Worm (Caenorhabditis elegans) whole organism, late embryonic: ENCODE results near the gene fbxa-201.

Source experiments
- F13H6.1 ChIP-seq: sonication (generic microtip); optimal IDR thresholded peaks from 2 replicates; lab custom pipeline; 2016; ENCODE audit warnings: missing genetic modification characterization, missing compliant biosample characterization
- K09A11.1 ChIP-seq: sonication (generic microtip); optimal IDR thresholded peaks from 2 replicates; lab custom pipeline; 2017; ENCODE audit warnings: antibody characterized with exemption, mild to moderate bottlenecking, missing genetic modification characterization, missing compliant biosample characterization; ENCODE audit not compliant: insufficient read depth
- Y22D7AL.16 ChIP-seq: sonication (generic microtip); optimal IDR thresholded peaks from 2 replicates; lab custom pipeline; 2016; ENCODE audit warnings: missing genetic modification characterization, missing compliant biosample characterization
- ceh-14 ChIP-seq: sonication (generic microtip); optimal IDR thresholded peaks from 2 replicates; lab custom pipeline; 2016; ENCODE audit warnings: missing genotype, missing genetic modification characterization, missing compliant biosample characterization
- ceh-18 ChIP-seq: sonication (generic microtip); optimal IDR thresholded peaks from 2 replicates; lab custom pipeline; 2016; ENCODE audit warnings: missing genetic modification characterization, missing compliant biosample characterization
- ceh-19 ChIP-seq: fragments of 200-800 bp; sonication (Bioruptor generic); optimal IDR thresholded peaks from 2 replicates; lab custom pipeline; 2018; ENCODE audit warnings: mild to moderate bottlenecking, missing genetic modification characterization, missing compliant biosample characterization
- ceh-2 ChIP-seq: sonication (generic microtip); optimal IDR thresholded peaks from 2 replicates; lab custom pipeline; 2016; ENCODE audit warnings: missing genotype, missing genetic modification characterization, missing compliant biosample characterization
- ceh-24 ChIP-seq: sonication (generic microtip); optimal IDR thresholded peaks from 2 replicates; lab custom pipeline; 2016; ENCODE audit warnings: mild to moderate bottlenecking, missing genetic modification characterization, missing compliant biosample characterization
- ceh-30 ChIP-seq: fragments of 150-350 bp; optimal IDR thresholded peaks from 2 replicates; lab custom pipeline; 2014; ENCODE audit warnings: missing biosample characterization, missing genetic modification characterization
- ceh-34 ChIP-seq: sonication (generic microtip); optimal IDR thresholded peaks from 2 replicates; lab custom pipeline; 2016; ENCODE audit warnings: mild to moderate bottlenecking, missing genetic modification characterization, missing compliant biosample characterization
- ceh-6 ChIP-seq: fragments of 200-800 bp; sonication (Bioruptor generic); optimal IDR thresholded peaks from 2 replicates; lab custom pipeline; 2018; ENCODE audit warnings: mild to moderate bottlenecking, missing genetic modification characterization, missing compliant biosample characterization
- ets-4 ChIP-seq: sonication (generic microtip); optimal IDR thresholded peaks from 2 replicates; lab custom pipeline; 2016; ENCODE audit warnings: missing genetic modification characterization, missing compliant biosample characterization
- gmeb-2 ChIP-seq: sonication (generic microtip); optimal IDR thresholded peaks from 2 replicates; lab custom pipeline; 2016; ENCODE audit warnings: missing genetic modification characterization, inconsistent platforms, missing compliant biosample characterization
- hlh-30 ChIP-seq: sonication (generic microtip); optimal IDR thresholded peaks from 2 replicates; lab custom pipeline; 2017; ENCODE audit warnings: antibody characterized with exemption, missing genetic modification characterization, missing compliant biosample characterization; ENCODE audit not compliant: insufficient read depth
- hlh-6 ChIP-seq: sonication (generic microtip); optimal IDR thresholded peaks from 2 replicates; lab custom pipeline; 2016; ENCODE audit warnings: missing genotype, missing genetic modification characterization, missing compliant biosample characterization
- hlh-8 ChIP-seq: sonication (generic microtip); optimal IDR thresholded peaks from 2 replicates; lab custom pipeline; 2016; ENCODE audit warnings: missing genotype, missing genetic modification characterization, missing compliant biosample characterization
- lim-6 ChIP-seq: sonication (generic microtip); optimal IDR thresholded peaks from 2 replicates; lab custom pipeline; 2016; ENCODE audit warnings: missing genetic modification characterization, missing compliant biosample characterization
- mec-3 ChIP-seq: sonication (generic microtip); optimal IDR thresholded peaks from 2 replicates; lab custom pipeline; 2016; ENCODE audit warnings: borderline replicate concordance, missing genetic modification characterization, missing compliant biosample characterization
- nfya-1 ChIP-seq: sonication (generic microtip); optimal IDR thresholded peaks from 2 replicates; lab custom pipeline; 2017; ENCODE audit warnings: missing genetic modification characterization, mild to moderate bottlenecking, missing compliant biosample characterization, antibody characterized with exemption, moderate library complexity
- nhr-11 ChIP-seq: fragments of 150-350 bp; optimal IDR thresholded peaks from 2 replicates; lab custom pipeline; 2014; ENCODE audit warnings: missing biosample characterization, missing genetic modification characterization
- npax-4 ChIP-seq: sonication (generic microtip); optimal IDR thresholded peaks from 2 replicates; lab custom pipeline; 2016; ENCODE audit warnings: missing genetic modification characterization, missing compliant biosample characterization
- pag-3 ChIP-seq: sonication (generic microtip); optimal IDR thresholded peaks from 2 replicates; lab custom pipeline; 2016; ENCODE audit warnings: missing compliant biosample characterization, missing genetic modification characterization, borderline replicate concordance
- pat-9 ChIP-seq: fragments of 200-800 bp; sonication (Bioruptor generic); optimal IDR thresholded peaks from 2 replicates; lab custom pipeline; 2018; ENCODE audit warnings: mild to moderate bottlenecking, missing genetic modification characterization, moderate library complexity, missing compliant biosample characterization
- pqm-1 ChIP-seq: sonication (generic microtip); optimal IDR thresholded peaks from 2 replicates; lab custom pipeline; 2016; ENCODE audit warnings: missing genetic modification characterization, missing compliant biosample characterization
- sdc-2 ChIP-seq: sonication (generic microtip); optimal IDR thresholded peaks from 2 replicates; lab custom pipeline; 2016; ENCODE audit warnings: missing genotype, missing genetic modification characterization, missing compliant biosample characterization
- ttx-3 ChIP-seq: sonication (generic microtip); optimal IDR thresholded peaks from 2 replicates; lab custom pipeline; 2016; ENCODE audit warnings: missing genetic modification reagents, missing genetic modification characterization, missing compliant biosample characterization
- unc-55 ChIP-seq: sonication (generic microtip); optimal IDR thresholded peaks from 2 replicates; lab custom pipeline; 2017; ENCODE audit warnings: missing biosample characterization, missing genetic modification reagents, missing genetic modification characterization
- unc-86 ChIP-seq: sonication (generic microtip); optimal IDR thresholded peaks from 2 replicates; lab custom pipeline; 2016; ENCODE audit warnings: missing genetic modification characterization, missing compliant biosample characterization
- zip-5 ChIP-seq: sonication (generic microtip); optimal IDR thresholded peaks from 2 replicates; lab custom pipeline; 2016; ENCODE audit warnings: missing genetic modification characterization, missing compliant biosample characterization

The fbxa-201 gene

ce11 chrV:2016428-2016827, 41.3 kb downstream of the fbxa-201 start, which contains the start of gene F59A7.2:
Gene F59A7.2, minus strand, starts transcription at chrV:2016528.
- TF ChIP-seq pag-3 (no peak), ceh-34 (tag; lab: Kevin White, UChicago) (no peak)

ce11 chrV:2018689-2019088, 43.5 kb downstream of the fbxa-201 start, which contains the start of gene F59A7.14:
Gene F59A7.14, plus strand, starts transcription at chrV:2018989.
- TF ChIP-seq unc-55 (no peak), mec-3 (tag; lab: Kevin White, UChicago) (no peak), gmeb-2 (tag; lab: Kevin White, UChicago) (no peak), pqm-1 (tag; lab: Kevin White, UChicago) (no peak), ceh-14 (tag; lab: Kevin White, UChicago) (no peak), ceh-24 (tag; lab: Kevin White, UChicago) (no peak), ets-4 (tag; lab: Kevin White, UChicago) (no peak), nhr-11 (tag; lab: Kevin White, UChicago) (no peak), ttx-3 (tag; lab: Kevin White, UChicago) (no peak), ceh-30 (no peak), K09A11.1 (no peak), pat-9 (tag; lab: Kevin White, UChicago) (no peak), unc-86 (tag; lab: Kevin White, UChicago) (no peak), F13H6.1 (no peak), lim-6 (tag; lab: Kevin White, UChicago) (no peak), hlh-6 (no peak), hlh-8 (no peak), Y22D7AL.16 (tag; lab: Kevin White, UChicago) (no peak), ceh-19 (no peak)
- TF ChIP-seq, all 69 proteins: peak for 0

ce11 chrV:2021283-2021682, 46.1 kb downstream of the fbxa-201 start:
- no peak for TF ChIP-seq npax-4
- no peak for TF ChIP-seq lim-6 (tag; lab: Kevin White, UChicago)
- TF ChIP-seq nfya-1 (tag; lab: Kevin White, UChicago): no peak
- TF ChIP-seq hlh-30: no peak
- no peak for TF ChIP-seq ceh-6 (GFP tag; lab: Kevin White, UChicago)
- no peak for TF ChIP-seq Y22D7AL.16 (tag; lab: Kevin White, UChicago)
- TF ChIP-seq ceh-18 (tag; lab: Kevin White, UChicago): no peak
- no peak for TF ChIP-seq zip-5 (tag; lab: Kevin White, UChicago)
- no peak for TF ChIP-seq ceh-14 (tag; lab: Kevin White, UChicago)

ce11 chrV:2022374-2022773, 47.2 kb downstream of the fbxa-201 start, which contains the start of gene F59A7.5:
Gene F59A7.5, plus strand, starts transcription at chrV:2022674.
- TF ChIP-seq lim-6 (tag; lab: Kevin White, UChicago) (no peak), Y22D7AL.16 (tag; lab: Kevin White, UChicago) (no peak), sdc-2 (tag; lab: Kevin White, UChicago) (no peak), ceh-2 (tag; lab: Kevin White, UChicago) (no peak)
